Worm (Caenorhabditis elegans) whole organism, late embryonic: ENCODE results near the gene cpx-2.

Experiments used
- C08G9.2 ChIP-seq: sonication (generic microtip); optimal IDR thresholded peaks from 2 replicates; lab custom pipeline; 2016; ENCODE audit warnings: mild to moderate bottlenecking, missing genetic modification characterization, moderate library complexity, missing compliant biosample characterization
- F13H6.1 ChIP-seq: sonication (generic microtip); optimal IDR thresholded peaks from 2 replicates; lab custom pipeline; 2016; ENCODE audit warnings: missing genetic modification characterization, missing compliant biosample characterization
- Y22D7AL.16 ChIP-seq: sonication (generic microtip); optimal IDR thresholded peaks from 2 replicates; lab custom pipeline; 2016; ENCODE audit warnings: missing genetic modification characterization, missing compliant biosample characterization
- ama-1 ChIP-seq: fragments of 150-350 bp; optimal IDR thresholded peaks from 2 replicates; lab custom pipeline; 2014
- ceh-22 ChIP-seq: sonication (generic microtip); optimal IDR thresholded peaks from 2 replicates; lab custom pipeline; 2017; ENCODE audit warnings: missing biosample characterization, missing genetic modification characterization
- ceh-31 ChIP-seq: sonication (generic microtip); optimal IDR thresholded peaks from 2 replicates; lab custom pipeline; 2016; ENCODE audit warnings: missing genetic modification characterization, missing compliant biosample characterization
- elt-2 ChIP-seq: sonication (generic microtip); optimal IDR thresholded peaks from 2 replicates; lab custom pipeline; 2016; ENCODE audit warnings: missing genetic modification reagents, missing genetic modification characterization, missing compliant biosample characterization
- ets-4 ChIP-seq: sonication (generic microtip); optimal IDR thresholded peaks from 2 replicates; lab custom pipeline; 2016; ENCODE audit warnings: missing genetic modification characterization, missing compliant biosample characterization
- hlh-6 ChIP-seq: sonication (generic microtip); optimal IDR thresholded peaks from 2 replicates; lab custom pipeline; 2016; ENCODE audit warnings: missing genotype, missing genetic modification characterization, missing compliant biosample characterization
- nhr-11 ChIP-seq: fragments of 150-350 bp; optimal IDR thresholded peaks from 2 replicates; lab custom pipeline; 2014; ENCODE audit warnings: missing biosample characterization, missing genetic modification characterization
- pag-3 ChIP-seq: sonication (generic microtip); optimal IDR thresholded peaks from 2 replicates; lab custom pipeline; 2016; ENCODE audit warnings: missing compliant biosample characterization, missing genetic modification characterization, borderline replicate concordance
- pha-2 ChIP-seq: sonication (generic microtip); optimal IDR thresholded peaks from 2 replicates; lab custom pipeline; 2017; ENCODE audit warnings: mild to moderate bottlenecking, missing genetic modification characterization, missing compliant biosample characterization
- sox-2 ChIP-seq: fragments of 200-800 bp; sonication (Bioruptor generic); IDR thresholded peaks from 2 replicates; pipeline ENCODE4 v1.3.6; 2022; ENCODE audit warnings: missing genetic modification reagents, missing genetic modification characterization, missing compliant biosample characterization

DNA sequence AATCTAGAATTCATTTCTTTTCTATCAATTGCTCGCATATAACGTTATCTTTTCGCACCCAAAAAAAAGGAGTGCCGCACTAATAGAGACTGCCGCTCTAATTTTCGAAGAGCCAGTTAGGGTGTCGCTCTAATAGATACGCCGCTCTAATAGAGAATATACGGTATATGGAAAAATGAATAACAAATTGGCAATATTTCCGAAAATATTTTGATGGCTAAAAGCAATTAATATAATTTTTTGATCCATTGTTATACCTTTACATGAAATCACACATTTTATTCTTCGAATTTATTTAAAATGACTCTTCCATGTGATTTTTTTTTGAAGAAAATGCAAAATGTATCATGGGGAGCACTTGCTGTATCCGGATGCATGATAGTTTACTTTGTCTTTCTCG lies 6.9 kb upstream of the cpx-2 start, which contains the start of gene K03A11.4:
- no peak for TF ChIP-seq ets-4 (tag; lab: Kevin White, UChicago)
- no peak for TF ChIP-seq ceh-31
- TF ChIP-seq ceh-22 (tag; lab: Kevin White, UChicago): no peak
- TF ChIP-seq C08G9.2 (tag; lab: Kevin White, UChicago): no peak
- no peak for TF ChIP-seq nhr-11 (tag; lab: Kevin White, UChicago)
- no peak for TF ChIP-seq elt-2 (tag; lab: Kevin White, UChicago)
- no peak for TF ChIP-seq F13H6.1 (tag; lab: Kevin White, UChicago)
- TF ChIP-seq pha-2 (tag; lab: Kevin White, UChicago): no peak
- TF ChIP-seq hlh-6 (tag; lab: Kevin White, UChicago): no peak
- no peak for TF ChIP-seq sox-2 (GFP tag; lab: Robert Waterston, UW)
- no peak for TF ChIP-seq pag-3 (tag; lab: Kevin White, UChicago)
- no peak for TF ChIP-seq ama-1 (lab: Kevin White, UChicago)
- no peak for TF ChIP-seq Y22D7AL.16 (tag; lab: Kevin White, UChicago)
